Worm (Caenorhabditis elegans): ENCODE data around the gene D1022.2.

Gene D1022.2

ce11 chrII:7483009-7483408 lies 23.7 kb downstream of the D1022.2 start, which contains the start of gene cah-2:
Gene cah-2, minus strand, starts transcription at chrII:7483109.
- TF ChIP-seq swsn-7 (tag; optimal IDR thresholded peaks at IDR 0.05) (no peak), isw-1 (GFP tag; IDR thresholded peaks at IDR 0.05) (no peak), F16B12.6 (tag; optimal IDR thresholded peaks at IDR 0.05) (no peak), lin-14 (GFP tag; optimal IDR thresholded peaks at IDR 0.05) (no peak), tlp-1 (tag; optimal IDR thresholded peaks at IDR 0.05) (no peak), unc-62 (GFP tag; optimal IDR thresholded peaks at IDR 0.05) (no peak), lsy-2 (tag; optimal IDR thresholded peaks at IDR 0.05) (no peak), aha-1 (tag; optimal IDR thresholded peaks at IDR 0.05) (no peak), fkh-4 (tag; optimal IDR thresholded peaks at IDR 0.05; ENCODE audit: borderline replicate concordance) (no peak), alr-1 (tag; optimal IDR thresholded peaks at IDR 0.05; ENCODE audit: borderline replicate concordance) (no peak), zip-4 (GFP tag; optimal IDR thresholded peaks at IDR 0.05) (no peak), xbp-1 (tag; optimal IDR thresholded peaks at IDR 0.05) (no peak), efl-1 (optimal IDR thresholded peaks at IDR 0.05) (no peak), efl-1 (GFP tag; optimal IDR thresholded peaks at IDR 0.05 in 1 of 2) (no peak), vab-15 (tag; optimal IDR thresholded peaks at IDR 0.05) (no peak), ceh-90 (tag; optimal IDR thresholded peaks at IDR 0.05) (no peak), hpl-2 (GFP tag; optimal IDR thresholded peaks at IDR 0.05) (no peak), unc-30 (tag; optimal IDR thresholded peaks at IDR 0.05) (no peak), grh-1 (GFP tag; IDR thresholded peaks at IDR 0.05) (no peak)

ce11 chrII:7489605-7490004 lies 30.3 kb downstream of the D1022.2 start, which contains the start of gene D1022.9:
Gene D1022.9, minus strand, starts transcription at chrII:7489705.
- TF ChIP-seq lir-3 (tag; optimal IDR thresholded peaks at IDR 0.05; ENCODE audit: poor library complexity) = no peak
- TF ChIP-seq ceh-90 (tag; optimal IDR thresholded peaks at IDR 0.05) = no peak
- TF ChIP-seq zip-4 (GFP tag; optimal IDR thresholded peaks at IDR 0.05) = no peak
- no peak for TF ChIP-seq dpl-1 (GFP tag; optimal IDR thresholded peaks at IDR 0.05)
- no peak for TF ChIP-seq C16A3.4 (tag; optimal IDR thresholded peaks at IDR 0.05)
- TF ChIP-seq sup-37 (GFP tag; optimal IDR thresholded peaks at IDR 0.05) = no peak
- TF ChIP-seq mab-9 (GFP tag; IDR thresholded peaks at IDR 0.05) = no peak
- no peak for TF ChIP-seq rnt-1 (tag; optimal IDR thresholded peaks at IDR 0.05)
- no peak for TF ChIP-seq lin-15B (tag; optimal IDR thresholded peaks at IDR 0.05)
- no peak for TF ChIP-seq ztf-4 (tag; optimal IDR thresholded peaks at IDR 0.05)
- TF ChIP-seq C34B4.2 (tag; optimal IDR thresholded peaks at IDR 0.05) = no peak
- TF ChIP-seq F16B12.6 (tag; optimal IDR thresholded peaks at IDR 0.05) = no peak

- TF ChIP-seq ces-1 (GFP tag; optimal IDR thresholded peaks at IDR 0.05) (no peak), snu-23 (GFP tag; optimal IDR thresholded peaks at IDR 0.05) (no peak), egl-27 (tag; optimal IDR thresholded peaks at IDR 0.05) (no peak), dsc-1 (tag; optimal IDR thresholded peaks at IDR 0.05) (no peak), efl-1 (optimal IDR thresholded peaks at IDR 0.05) (no peak), efl-1 (GFP tag; optimal IDR thresholded peaks at IDR 0.05 in 1 of 2) (no peak), dpl-1 (GFP tag; optimal IDR thresholded peaks at IDR 0.05) (no peak), fos-1 (tag; optimal IDR thresholded peaks at IDR 0.05) (no peak), irx-1 (tag; optimal IDR thresholded peaks at IDR 0.05) (no peak), mef-2 (tag; optimal IDR thresholded peaks at IDR 0.05) (no peak), pqm-1 (tag; optimal IDR thresholded peaks at IDR 0.05) (no peak), nhr-84 (tag; optimal IDR thresholded peaks at IDR 0.05) (no peak), hpl-2 (GFP tag; optimal IDR thresholded peaks at IDR 0.05) (no peak), pag-3 (tag; optimal IDR thresholded peaks at IDR 0.05; ENCODE audit: borderline replicate concordance, insufficient read depth) (no peak), unc-130 (tag; optimal IDR thresholded peaks at IDR 0.05) (no peak), egl-13 (tag; optimal IDR thresholded peaks at IDR 0.05) (no peak), tlp-1 (tag; optimal IDR thresholded peaks at IDR 0.05) (no peak), rnt-1 (tag; optimal IDR thresholded peaks at IDR 0.05) (no peak), nhr-20 (tag; optimal IDR thresholded peaks at IDR 0.05) (no peak), ceh-82 (tag; optimal IDR thresholded peaks at IDR 0.05) (no peak), lir-3 (tag; optimal IDR thresholded peaks at IDR 0.05; ENCODE audit: poor library complexity) (no peak)
These were observed 34.3 kb downstream of the D1022.2 start, which contains the start of gene nas-23 for ce11 chrII:7493599-7493998. Gene nas-23, minus strand, starts transcription at chrII:7493699.
